Worm (Caenorhabditis elegans): ENCODE data around the gene T10D4.19.
A peak's percentile ranks its signal among the peaks of the same experiment; 100 is the strongest.

Gene T10D4.19

DNA sequence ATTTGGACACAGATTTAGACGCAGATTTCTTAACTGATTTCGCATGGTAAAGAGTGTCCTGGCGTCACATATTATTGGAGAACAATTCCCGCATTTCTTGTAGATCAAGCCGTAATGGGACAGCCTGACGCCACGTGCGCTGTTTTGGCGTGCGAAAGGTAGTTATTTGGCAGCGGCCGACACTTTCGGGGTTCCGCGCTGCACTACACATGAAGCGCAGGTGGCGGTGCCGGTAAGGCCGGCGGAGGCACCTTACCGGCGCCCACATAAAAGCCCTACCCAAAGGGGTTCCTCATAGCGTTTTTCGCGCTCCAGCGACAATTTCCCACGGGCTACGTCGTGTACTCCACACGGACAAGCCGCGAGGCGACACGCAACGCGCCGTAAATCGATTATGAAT, 41.6 kb upstream of the T10D4.19 start:
- no peak for TF ChIP-seq snpc-4 (tag; optimal IDR thresholded peaks at IDR 0.05)
- no peak for TF ChIP-seq ztf-4 (tag; optimal IDR thresholded peaks at IDR 0.05)
- TF ChIP-seq fos-1 (tag; optimal IDR thresholded peaks at IDR 0.05): no peak
- TF ChIP-seq aly-2 (tag; optimal IDR thresholded peaks at IDR 0.05): no peak
- no peak for TF ChIP-seq dmd-4 (tag; optimal IDR thresholded peaks at IDR 0.05)
- TF ChIP-seq nhr-21 (tag; optimal IDR thresholded peaks at IDR 0.05): no peak
- TF ChIP-seq unc-62 (GFP tag; optimal IDR thresholded peaks at IDR 0.05): no peak
- TF ChIP-seq nhr-23 (tag; optimal IDR thresholded peaks at IDR 0.05): no peak
- no peak for TF ChIP-seq nhr-129 (tag; optimal IDR thresholded peaks at IDR 0.05)
- TF ChIP-seq lsy-2 (tag; optimal IDR thresholded peaks at IDR 0.05): no peak
- no peak for TF ChIP-seq alr-1 (tag; optimal IDR thresholded peaks at IDR 0.05)
- no peak for TF ChIP-seq nhr-11 (tag; optimal IDR thresholded peaks at IDR 0.05)
- TF ChIP-seq nhr-6 (tag; optimal IDR thresholded peaks at IDR 0.05): no peak
- no peak for TF ChIP-seq ZK546.5 (tag; optimal IDR thresholded peaks at IDR 0.05)
- no peak for TF ChIP-seq peb-1 (tag; optimal IDR thresholded peaks at IDR 0.05)
- TF ChIP-seq unc-55 (GFP tag; optimal IDR thresholded peaks at IDR 0.05): no peak
- no peak for TF ChIP-seq ceh-82 (tag; optimal IDR thresholded peaks at IDR 0.05)
- TF ChIP-seq sem-4 (tag; optimal IDR thresholded peaks at IDR 0.05): no peak
- TF ChIP-seq elt-3 (tag; optimal IDR thresholded peaks at IDR 0.05): no peak

DNA sequence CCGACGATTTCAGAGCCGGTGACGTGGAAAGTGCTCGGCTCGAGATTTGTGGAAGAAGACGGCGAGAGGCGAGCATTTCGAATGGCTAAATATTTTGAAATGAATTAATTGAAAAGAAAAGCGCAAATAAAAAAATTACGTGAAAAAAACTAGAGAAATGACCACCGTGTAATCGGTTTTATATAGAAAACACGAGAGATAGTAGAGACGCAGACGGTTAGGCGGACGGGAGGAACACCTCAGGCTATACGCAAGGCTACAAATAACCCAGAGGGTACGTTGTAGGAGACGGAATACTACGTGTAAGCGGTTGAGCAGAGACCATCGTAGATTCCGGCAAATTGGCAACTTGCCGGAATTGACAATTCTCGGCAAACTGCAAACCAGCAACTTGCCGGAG, 40.6 kb upstream of the T10D4.19 start, which contains the start of gene Y25C1A.13:
Gene Y25C1A.13 (minus strand): TSS at position 101 of the 400 bp plus-strand sequence.
- no peak for TF ChIP-seq alr-1 (tag; optimal IDR thresholded peaks at IDR 0.05)
- TF ChIP-seq ztf-4 (tag; optimal IDR thresholded peaks at IDR 0.05): no peak
- TF ChIP-seq ZK546.5 (tag; optimal IDR thresholded peaks at IDR 0.05): no peak
- TF ChIP-seq F13H6.1 (tag; optimal IDR thresholded peaks at IDR 0.05): peak; percentile 18

DNA sequence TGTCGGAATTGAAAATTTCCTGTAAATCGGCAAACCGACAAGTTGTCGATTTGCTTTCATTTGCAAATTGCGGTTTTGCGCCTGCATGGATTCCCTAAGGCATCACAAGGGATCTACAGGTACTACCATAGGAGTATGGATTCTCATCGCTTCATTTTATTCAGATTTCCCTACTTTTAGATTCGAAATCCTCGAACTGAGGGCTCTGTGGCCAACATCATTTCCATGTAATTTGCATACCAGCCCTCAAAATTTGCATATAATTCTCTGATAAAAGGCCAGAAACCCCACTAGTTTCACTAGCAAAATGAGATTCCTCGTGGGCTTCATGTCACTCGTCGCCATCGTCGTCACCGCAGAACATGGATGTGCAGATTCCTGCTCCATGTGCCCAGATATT, 39.4 kb upstream of the T10D4.19 start, which contains the start of gene Y25C1A.2:
Gene Y25C1A.2 (plus strand): TSS at position 301 of the 400 bp plus-strand sequence.
- TF ChIP-seq Y55F3AM.14 (GFP tag; optimal IDR thresholded peaks at IDR 0.05) (no peak), ztf-11 (tag; optimal IDR thresholded peaks at IDR 0.05) (no peak), nhr-10 (tag; optimal IDR thresholded peaks at IDR 0.05) (no peak), nhr-129 (tag; optimal IDR thresholded peaks at IDR 0.05) (no peak), lin-13 (GFP tag; optimal IDR thresholded peaks at IDR 0.05) (no peak), nhr-77 (tag; optimal IDR thresholded peaks at IDR 0.05) (no peak), lin-11 (tag; optimal IDR thresholded peaks at IDR 0.05) (no peak), ceh-82 (tag; optimal IDR thresholded peaks at IDR 0.05) (no peak), mbf-1 (tag; optimal IDR thresholded peaks at IDR 0.05) (no peak), aly-2 (tag; optimal IDR thresholded peaks at IDR 0.05) (no peak), nhr-11 (tag; optimal IDR thresholded peaks at IDR 0.05) (no peak), fos-1 (tag; optimal IDR thresholded peaks at IDR 0.05) (no peak), nhr-21 (tag; optimal IDR thresholded peaks at IDR 0.05) (no peak), unc-62 (GFP tag; optimal IDR thresholded peaks at IDR 0.05) (no peak)

DNA sequence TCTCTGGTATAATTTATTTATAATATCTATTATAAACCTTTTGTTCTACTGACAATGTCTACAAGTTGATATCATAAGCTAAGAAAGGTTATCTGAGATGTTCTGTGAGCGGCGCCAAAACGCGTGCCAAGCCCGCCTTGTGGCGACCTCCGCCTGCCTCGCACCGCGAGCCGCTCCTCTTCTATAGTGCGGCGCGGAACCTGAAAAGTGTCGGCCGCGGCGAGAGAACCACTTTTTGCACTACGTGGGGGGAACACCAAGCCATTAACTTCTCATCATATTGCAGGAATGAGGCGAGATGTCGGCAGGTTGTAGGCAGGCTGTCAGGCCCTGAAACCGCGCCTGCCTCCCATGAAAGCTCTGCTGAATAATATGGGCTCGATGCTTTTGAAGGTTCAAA, 38.4 kb upstream of the T10D4.19 start:
- TF ChIP-seq sem-4 (tag; optimal IDR thresholded peaks at IDR 0.05) (no peak), snpc-4 (tag; optimal IDR thresholded peaks at IDR 0.05) (peak; percentile 45)

DNA sequence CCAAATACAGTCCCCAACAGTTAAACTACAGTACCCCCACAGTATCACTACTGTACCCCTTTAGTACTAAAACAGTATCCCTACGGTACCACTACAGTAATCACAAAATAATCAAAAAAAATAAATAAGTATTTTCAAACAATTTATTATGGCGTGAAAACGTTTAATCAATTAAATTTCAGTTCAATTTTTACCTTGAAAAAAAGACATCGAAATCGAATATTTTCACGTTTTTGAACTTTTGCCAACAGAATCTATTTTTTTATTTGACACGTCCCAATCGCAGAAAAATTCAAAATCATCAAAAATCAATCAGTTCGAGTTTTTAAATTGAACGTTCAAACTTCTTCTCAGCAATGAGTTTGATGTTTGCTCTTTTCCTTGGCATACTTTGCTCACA, 37.8 kb upstream of the T10D4.19 start, which contains the start of gene clec-123:
Gene clec-123 (plus strand): TSS at position 301 of the 400 bp plus-strand sequence.
- no peak for TF ChIP-seq peb-1 (tag; optimal IDR thresholded peaks at IDR 0.05)
- TF ChIP-seq mdl-1 (tag; optimal IDR thresholded peaks at IDR 0.05): no peak
- TF ChIP-seq unc-62 (GFP tag; optimal IDR thresholded peaks at IDR 0.05): no peak
- TF ChIP-seq lin-39 (tag; optimal IDR thresholded peaks at IDR 0.05): no peak
- no peak for TF ChIP-seq Y55F3AM.14 (GFP tag; optimal IDR thresholded peaks at IDR 0.05)
- no peak for TF ChIP-seq R02D3.7 (tag; optimal IDR thresholded peaks at IDR 0.05)
- TF ChIP-seq crh-2 (tag; optimal IDR thresholded peaks at IDR 0.05): no peak
- TF ChIP-seq alr-1 (tag; optimal IDR thresholded peaks at IDR 0.05): no peak

DNA sequence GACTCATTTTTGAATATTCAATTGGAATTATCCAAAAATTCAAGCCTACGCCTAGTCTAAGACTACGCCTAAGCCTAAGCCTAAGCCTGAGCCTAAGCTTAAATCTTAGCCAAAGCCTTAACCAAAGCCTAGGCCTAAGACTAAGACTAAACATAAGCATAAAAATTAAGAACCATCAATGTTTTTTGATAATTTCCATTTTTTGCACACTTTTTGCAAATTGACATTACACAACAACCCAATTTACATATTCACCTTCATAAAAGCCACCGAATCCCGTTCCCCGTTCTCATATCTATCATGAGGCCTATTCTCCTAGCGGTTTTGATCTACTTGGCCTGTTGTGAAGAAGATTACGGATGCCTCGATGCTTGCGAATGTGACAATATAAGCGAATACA, 34.2 kb upstream of the T10D4.19 start, which contains the start of gene T10D4.7:
Gene T10D4.7 (plus strand): TSS at position 301 of the 400 bp plus-strand sequence.
- TF ChIP-seq lin-11 (tag; optimal IDR thresholded peaks at IDR 0.05): no peak
- TF ChIP-seq ZK546.5 (tag; optimal IDR thresholded peaks at IDR 0.05): no peak
- no peak for TF ChIP-seq gmeb-1 (tag; optimal IDR thresholded peaks at IDR 0.05)
- no peak for TF ChIP-seq alr-1 (tag; optimal IDR thresholded peaks at IDR 0.05)
- no peak for TF ChIP-seq nhr-129 (tag; optimal IDR thresholded peaks at IDR 0.05)

All from whole organism, L2 larva.